Fruit fly (Drosophila melanogaster) whole organism, embryonic: ENCODE results near the gene CG16903.
A peak's percentile ranks its signal among the peaks of the same experiment; 100 is the strongest.

ENCODE experiments used
- ATbp ChIP-seq: fragments of 200-800 bp; sonication (Bioruptor generic); optimal IDR thresholded peaks from 2 replicates; lab custom pipeline; 2017; ENCODE audit warnings: missing biosample characterization, mild to moderate bottlenecking, missing genetic modification characterization, missing genetic modification reagents
- CG10431 ChIP-seq: fragments of 200-800 bp; sonication (Bioruptor generic); optimal IDR thresholded peaks from 3 replicates; lab custom pipeline; 2018; ENCODE audit warnings: missing biosample characterization, mild to moderate bottlenecking, missing genetic modification characterization
- CG12744 ChIP-seq: fragments of 200-800 bp; sonication (Bioruptor generic); optimal IDR thresholded peaks from 2 replicates; lab custom pipeline; 2016; ENCODE audit warnings: missing biosample characterization, missing genetic modification characterization
- CG13296 ChIP-seq: fragments of 200-800 bp; sonication (Bioruptor generic); optimal IDR thresholded peaks from 3 replicates; lab custom pipeline; 2018; ENCODE audit warnings: missing biosample characterization, mild to moderate bottlenecking, missing genetic modification characterization
- CG13424 ChIP-seq: fragments of 200-800 bp; sonication (Bioruptor generic); optimal IDR thresholded peaks from 2 replicates; lab custom pipeline; 2019; ENCODE audit warnings: missing biosample characterization, mild to moderate bottlenecking, missing genetic modification characterization, moderate library complexity
- CG13894 ChIP-seq: fragments of 200-800 bp; sonication (Bioruptor generic); optimal IDR thresholded peaks from 3 replicates; lab custom pipeline; 2018; ENCODE audit warnings: missing biosample characterization, mild to moderate bottlenecking, missing genetic modification characterization, moderate library complexity
- CG1529 ChIP-seq: fragments of 200-800 bp; sonication (Bioruptor generic); optimal IDR thresholded peaks from 3 replicates; lab custom pipeline; 2018; ENCODE audit warnings: missing biosample characterization, missing genetic modification characterization
- CG15514 ChIP-seq: fragments of 200-800 bp; sonication (Bioruptor generic); optimal IDR thresholded peaks from 3 replicates; lab custom pipeline; 2017; ENCODE audit warnings: missing biosample characterization, missing genetic modification characterization, mild to moderate bottlenecking, moderate library complexity, missing genetic modification reagents
- CG15696 ChIP-seq: fragments of 200-800 bp; sonication (Bioruptor generic); optimal IDR thresholded peaks from 2 replicates; lab custom pipeline; 2019; ENCODE audit warnings: missing biosample characterization, mild to moderate bottlenecking, missing genetic modification characterization, moderate library complexity
- CG18476 ChIP-seq: fragments of 200-800 bp; sonication (Bioruptor generic); optimal IDR thresholded peaks from 2 replicates; lab custom pipeline; 2016; ENCODE audit warnings: missing biosample characterization, mild to moderate bottlenecking, missing genetic modification characterization
- CG4282 ChIP-seq: fragments of 200-800 bp; sonication (Bioruptor generic); optimal IDR thresholded peaks from 2 replicates; lab custom pipeline; 2016; ENCODE audit warnings: missing biosample characterization, missing genetic modification characterization
- CG4424 ChIP-seq: fragments of 200-800 bp; sonication (Bioruptor generic); optimal IDR thresholded peaks from 3 replicates; lab custom pipeline; 2016; ENCODE audit warnings: missing biosample characterization, missing genetic modification characterization
- CG5953 ChIP-seq: fragments of 200-800 bp; sonication (Bioruptor generic); IDR thresholded peaks from 2 replicates; pipeline ENCODE4 v1.3.6; 2022; ENCODE audit warnings: missing biosample characterization, missing genetic modification characterization
- CG6272 ChIP-seq: fragments of 200-800 bp; sonication (Bioruptor generic); IDR thresholded peaks from 2 replicates; pipeline ENCODE4 v1.3.6; 2022; ENCODE audit warnings: missing biosample characterization, missing genetic modification characterization
- CG7786 ChIP-seq: fragments of 200-800 bp; sonication (Bioruptor generic); optimal IDR thresholded peaks from 2 replicates; lab custom pipeline; 2016; ENCODE audit warnings: missing biosample characterization, missing genetic modification characterization
- CG8924 ChIP-seq: fragments of 200-800 bp; optimal IDR thresholded peaks from 3 replicates; lab custom pipeline; 2019; ENCODE audit warnings: missing biosample characterization, mild to moderate bottlenecking, missing genetic modification characterization, moderate library complexity
- CG8944 ChIP-seq: fragments of 200-800 bp; sonication (Bioruptor generic); optimal IDR thresholded peaks from 3 replicates; lab custom pipeline; 2016; ENCODE audit warnings: missing biosample characterization, missing genetic modification characterization
- D19A ChIP-seq: fragments of 200-800 bp; optimal IDR thresholded peaks from 3 replicates; lab custom pipeline; 2019; ENCODE audit warnings: missing biosample characterization, mild to moderate bottlenecking, missing genetic modification characterization, moderate library complexity
- Dek ChIP-seq: fragments of 200-800 bp; sonication (Bioruptor generic); optimal IDR thresholded peaks from 3 replicates; lab custom pipeline; 2019; ENCODE audit warnings: missing biosample characterization, mild to moderate bottlenecking, missing genetic modification characterization, moderate library complexity
- Dfd ChIP-seq, 2 experiments: fragments of >200 bp; optimal IDR thresholded peaks; 2 replicates each; lab custom pipeline; 2017; ENCODE audit warnings: missing biosample characterization in 2 of 2, missing genetic modification characterization in 2 of 2
- Drgx ChIP-seq: fragments of 200-800 bp; sonication (Bioruptor generic); IDR thresholded peaks from 2 replicates; pipeline ENCODE4 v1.3.6; 2022; ENCODE audit warnings: missing biosample characterization, missing genetic modification characterization
- HLH4C ChIP-seq: fragments of 200-800 bp; sonication (Bioruptor generic); IDR thresholded peaks from 3 replicates; pipeline ENCODE4 v1.3.6; 2022; ENCODE audit warnings: missing biosample characterization, missing genetic modification characterization; ENCODE audit not compliant: partially characterized antibody
- HLHmδ ChIP-seq: fragments of 200-800 bp; sonication (Bioruptor generic); optimal IDR thresholded peaks from 2 replicates; lab custom pipeline; 2018; ENCODE audit warnings: missing biosample characterization, mild to moderate bottlenecking, missing genetic modification characterization, moderate library complexity
- Hr51 ChIP-seq, 2 experiments: fragments of 200-800 bp; sonication (Bioruptor generic); optimal IDR thresholded peaks; 2 replicates in 1 of 2; 3 replicates in 1 of 2; lab custom pipeline; 2016 to 2018; ENCODE audit warnings: missing biosample characterization in 2 of 2, missing genetic modification characterization in 2 of 2, mild to moderate bottlenecking in 1 of 2, moderate library complexity in 1 of 2
- Jarid2 ChIP-seq: fragments of 200-800 bp; sonication (Bioruptor generic); optimal IDR thresholded peaks from 3 replicates; lab custom pipeline; 2017; ENCODE audit warnings: mild to moderate bottlenecking, missing biosample characterization, missing genetic modification reagents, missing genetic modification characterization
- MBD-R2 ChIP-seq: fragments of 200-800 bp; sonication (Bioruptor generic); IDR thresholded peaks from 2 replicates; pipeline ENCODE4 v1.3.6; 2022; ENCODE audit warnings: missing biosample characterization, missing genetic modification characterization
- Nf-YA ChIP-seq: fragments of 200-800 bp; sonication (Bioruptor generic); IDR thresholded peaks from 2 replicates; pipeline ENCODE4 v1.3.6; 2022; ENCODE audit warnings: missing biosample characterization, missing genetic modification characterization
- Nf-YC ChIP-seq: fragments of 200-800 bp; optimal IDR thresholded peaks from 3 replicates; lab custom pipeline; 2019; ENCODE audit warnings: missing biosample characterization, mild to moderate bottlenecking, missing genetic modification characterization, moderate library complexity
- Usf ChIP-seq: fragments of 200-800 bp; sonication (Bioruptor generic); optimal IDR thresholded peaks from 2 replicates; lab custom pipeline; 2017; ENCODE audit warnings: missing genotype, missing biosample characterization, missing genetic modification characterization
- Xbp1 ChIP-seq: fragments of 200-800 bp; sonication (Bioruptor generic); optimal IDR thresholded peaks from 3 replicates; lab custom pipeline; 2016; ENCODE audit warnings: missing biosample characterization, mild to moderate bottlenecking, missing genetic modification characterization
- abd-A ChIP-seq: fragments of 200-800 bp; sonication (Bioruptor generic); optimal IDR thresholded peaks from 3 replicates; lab custom pipeline; 2019; ENCODE audit warnings: missing biosample characterization, mild to moderate bottlenecking, missing genetic modification characterization, moderate library complexity
- chif ChIP-seq, 2 experiments: fragments of 200-800 bp; sonication (Bioruptor generic); optimal IDR thresholded peaks; 3 replicates each; lab custom pipeline; 2016; ENCODE audit warnings: missing biosample characterization in 2 of 2, missing genetic modification characterization in 2 of 2
- crp ChIP-seq, 2 experiments: fragments of 200-800 bp; sonication (Bioruptor generic); optimal IDR thresholded peaks; 2 replicates in 1 of 2; 3 replicates in 1 of 2; lab custom pipeline; 2017; ENCODE audit warnings: missing biosample characterization in 2 of 2, missing genetic modification characterization in 2 of 2, mild to moderate bottlenecking in 1 of 2, moderate library complexity in 1 of 2
- cwo ChIP-seq: fragments of 200-800 bp; sonication (Bioruptor generic); optimal IDR thresholded peaks from 3 replicates; lab custom pipeline; 2017; ENCODE audit warnings: missing biosample characterization, missing genetic modification characterization, mild to moderate bottlenecking, moderate library complexity, missing genetic modification reagents
- gfzf ChIP-seq: fragments of 200-800 bp; sonication (Bioruptor generic); optimal IDR thresholded peaks from 2 replicates; lab custom pipeline; 2016; ENCODE audit warnings: missing biosample characterization, mild to moderate bottlenecking, missing genetic modification characterization, moderate library complexity
- gt ChIP-seq: fragments of 200-800 bp; sonication (Bioruptor generic); IDR thresholded peaks from 2 replicates; pipeline ENCODE4 v1.3.6; 2022; ENCODE audit warnings: missing biosample characterization, missing genetic modification characterization
- her ChIP-seq: fragments of 200-800 bp; sonication (Bioruptor generic); optimal IDR thresholded peaks from 2 replicates; lab custom pipeline; 2016; ENCODE audit warnings: missing biosample characterization, missing genetic modification characterization
- nom ChIP-seq: fragments of 200-800 bp; sonication (Bioruptor generic); optimal IDR thresholded peaks from 2 replicates; lab custom pipeline; 2017; ENCODE audit warnings: missing biosample characterization, missing genetic modification characterization, mild to moderate bottlenecking, moderate library complexity, missing genetic modification reagents
- p53 ChIP-seq: fragments of 200-800 bp; sonication (Bioruptor generic); optimal IDR thresholded peaks from 2 replicates; lab custom pipeline; 2016; ENCODE audit warnings: missing biosample characterization, missing genetic modification characterization
- pita ChIP-seq: fragments of 200-800 bp; sonication (Bioruptor generic); optimal IDR thresholded peaks from 2 replicates; lab custom pipeline; 2017; ENCODE audit warnings: missing biosample characterization, mild to moderate bottlenecking, missing genetic modification characterization
- pnt ChIP-seq: fragments of 200-800 bp; sonication (Bioruptor generic); optimal IDR thresholded peaks from 3 replicates; lab custom pipeline; 2016; ENCODE audit warnings: missing biosample characterization, missing genetic modification characterization
- pros ChIP-seq: fragments of 200-800 bp; sonication (Bioruptor generic); optimal IDR thresholded peaks from 3 replicates; lab custom pipeline; 2019; ENCODE audit warnings: missing biosample characterization, mild to moderate bottlenecking, missing genetic modification characterization, moderate library complexity
- pzg ChIP-seq: fragments of 200-800 bp; sonication (Bioruptor generic); optimal IDR thresholded peaks from 3 replicates; lab custom pipeline; 2018; ENCODE audit warnings: missing biosample characterization, mild to moderate bottlenecking, missing genetic modification characterization, moderate library complexity
- ssp ChIP-seq: fragments of 200-800 bp; sonication (Bioruptor generic); IDR thresholded peaks from 2 replicates; pipeline ENCODE4 v1.3.6; 2022; ENCODE audit warnings: missing biosample characterization, missing genetic modification characterization
- tio ChIP-seq: fragments of 200-800 bp; sonication (Bioruptor generic); optimal IDR thresholded peaks from 2 replicates; lab custom pipeline; 2017; ENCODE audit warnings: missing biosample characterization, missing genetic modification characterization, inconsistent platforms
- z ChIP-seq: fragments of 200-800 bp; sonication (Bioruptor generic); IDR thresholded peaks from 3 replicates; pipeline ENCODE4 v1.3.6; 2022; ENCODE audit warnings: missing biosample characterization, missing genetic modification characterization
- zfh1 ChIP-seq: fragments of 200-800 bp; sonication (Bioruptor generic); IDR thresholded peaks from 3 replicates; pipeline ENCODE4 v1.3.6; 2022; ENCODE audit warnings: missing biosample characterization, missing genetic modification characterization

Gene CG16903

dm6 chrX:2080367-2080927, at the start of gene CG16903, which contains the start of gene Unc-76 (continued):
- TF ChIP-seq Usf: no peak
- TF ChIP-seq CG4282 (GFP tag; lab: Kevin White, UChicago): peak; percentile 40
- TF ChIP-seq CG5953 (GFP tag; lab: Robert Waterston, UW): no peak
- TF ChIP-seq CG1529 (GFP tag; lab: Kevin White, UChicago): no peak
- peak; percentile 66 for TF ChIP-seq p53
- TF ChIP-seq cwo (GFP tag; lab: Kevin White, UChicago): no peak
- TF ChIP-seq gfzf (GFP tag; lab: Kevin White, UChicago): peak; percentile 100
- TF ChIP-seq CG8924 (tag; lab: Kevin White, UChicago): peak; percentile 78
- TF ChIP-seq HLH4C (GFP tag; lab: Robert Waterston, UW): peak; percentile 49
- peak; percentile 95 for TF ChIP-seq pita (GFP tag; lab: Kevin White, UChicago)
- TF ChIP-seq pros: peak; percentile 64
- TF ChIP-seq tio (GFP tag; lab: Kevin White, UChicago): no peak
- TF ChIP-seq pnt (GFP tag; lab: Kevin White, UChicago): peak; percentile 0
- TF ChIP-seq Hr51 (GFP tag; optimal IDR thresholded peaks at IDR 0.05; lab: Kevin White, UChicago): peak in 1 of 2 experiments; percentile 47
- peak; percentile 77 for TF ChIP-seq HLHmδ (GFP tag; lab: Kevin White, UChicago)
- TF ChIP-seq CG15696 (tag; lab: Kevin White, UChicago): peak; percentile 15
- TF ChIP-seq ATbp (GFP tag; lab: Kevin White, UChicago): no peak
- TF ChIP-seq Nf-YA (GFP tag; lab: Robert Waterston, UW): no peak
- TF ChIP-seq Drgx (GFP tag; lab: Robert Waterston, UW): no peak
- TF ChIP-seq crp (GFP tag; optimal IDR thresholded peaks at IDR 0.05; lab: Kevin White, UChicago): peak in 1 of 2 experiments; percentile 32
- TF ChIP-seq gt (GFP tag; lab: Robert Waterston, UW): no peak
- TF ChIP-seq CG13296: peak; percentile 50
- TF ChIP-seq pzg (GFP tag; lab: Kevin White, UChicago): peak; percentile 100
- TF ChIP-seq MBD-R2 (GFP tag; lab: Robert Waterston, UW): peak; percentile 86
- peak; percentile 96 for TF ChIP-seq Jarid2 (GFP tag; lab: Kevin White, UChicago)
- peak; percentile 13 for TF ChIP-seq CG12744
- TF ChIP-seq CG7786 (GFP tag; lab: Kevin White, UChicago): peak; percentile 18
- peak; percentile 58 for TF ChIP-seq her (GFP tag; lab: Kevin White, UChicago)
- peak; percentile 1 for TF ChIP-seq CG8944 (GFP tag; lab: Kevin White, UChicago)
- TF ChIP-seq zfh1 (GFP tag; lab: Robert Waterston, UW): peak; percentile 46; the same call in 1 of the 3 replicates
- TF ChIP-seq CG13894 (tag; lab: Kevin White, UChicago): peak; percentile 87
- TF ChIP-seq Dfd (GFP tag; optimal IDR thresholded peaks at IDR 0.05; lab: Kevin White, UChicago): no peak
- TF ChIP-seq CG18476: no peak
- peak; percentile 65 for TF ChIP-seq Dek (tag; lab: Kevin White, UChicago)
- peak; percentile 16 to 33 for TF ChIP-seq chif (GFP tag; optimal IDR thresholded peaks at IDR 0.05; lab: Kevin White, UChicago)
- peak; percentile 34; the same call in 1 of the 2 replicates for TF ChIP-seq ssp (GFP tag; lab: Robert Waterston, UW)
- TF ChIP-seq D19A (tag; lab: Kevin White, UChicago): peak; percentile 37
- TF ChIP-seq Nf-YC (tag; lab: Kevin White, UChicago): peak; percentile 60
- TF ChIP-seq nom (GFP tag; lab: Kevin White, UChicago): peak; percentile 69
- TF ChIP-seq Xbp1 (GFP tag; lab: Kevin White, UChicago): peak; percentile 5
- TF ChIP-seq z (GFP tag; lab: Robert Waterston, UW): no peak; the same call in 2 of the 3 replicates
- TF ChIP-seq CG10431 (GFP tag; lab: Kevin White, UChicago): no peak
- TF ChIP-seq CG15514 (GFP tag; lab: Kevin White, UChicago): peak; percentile 85
- TF ChIP-seq CG4424 (GFP tag; lab: Kevin White, UChicago): no peak
- peak; percentile 33 for TF ChIP-seq CG13424 (tag; lab: Kevin White, UChicago)
- no peak for TF ChIP-seq CG6272 (GFP tag; lab: Robert Waterston, UW)
- TF ChIP-seq abd-A: peak; percentile 71
